Worm (Caenorhabditis elegans): Measurements from ENCODE around the gene F07G6.10.

DNA sequence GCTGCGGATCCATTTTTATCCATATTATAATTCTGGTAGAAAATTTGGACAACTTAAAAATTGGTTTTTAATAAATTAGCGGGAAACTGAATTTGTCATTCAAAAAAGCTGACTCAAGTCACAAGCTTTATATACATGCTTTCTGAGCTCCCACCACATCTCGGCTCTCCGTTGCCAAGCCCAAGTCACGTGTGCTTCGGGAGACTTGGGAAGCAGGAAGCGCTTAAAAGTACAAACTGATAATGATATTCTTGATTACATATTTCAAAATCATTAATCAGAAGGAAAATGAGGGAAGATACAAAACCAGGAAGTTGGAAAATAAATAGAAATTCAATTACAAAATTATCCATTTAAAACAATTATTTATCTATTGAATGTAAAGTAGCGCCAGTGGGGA lies 40.3 kb downstream of the F07G6.10 start, which contains the start of gene elc-2:
- no peak for TF ChIP-seq T22C8.4 (GFP tag; IDR thresholded peaks at IDR 0.05)
- TF ChIP-seq flt-1 (GFP tag; IDR thresholded peaks at IDR 0.05), result no peak
- no peak for TF ChIP-seq ztf-23 (GFP tag; IDR thresholded peaks at IDR 0.05)
- TF ChIP-seq klf-2 (GFP tag; conservative IDR thresholded peaks at IDR 0.05), result no peak
- no peak for TF ChIP-seq ref-1 (GFP tag; conservative IDR thresholded peaks at IDR 0.05)
- no peak for TF ChIP-seq tab-1 (GFP tag; IDR thresholded peaks at IDR 0.05)
- no peak for TF ChIP-seq med-1 (GFP tag; optimal IDR thresholded peaks at IDR 0.05; ENCODE audit: insufficient read depth)
